Fruit fly (Drosophila melanogaster) whole organism: ENCODE measurements around the gene CG1316.

ENCODE experiments used
- CG8478 ChIP-seq: fragments of >200 bp; optimal IDR thresholded peaks from 2 replicates; lab custom pipeline; 2018; ENCODE audit warnings: inconsistent platforms
- Dll ChIP-seq: fragments of >200 bp; optimal IDR thresholded peaks from 2 replicates; lab custom pipeline; 2017
- pan ChIP-seq: fragments of >200 bp; optimal IDR thresholded peaks from 2 replicates; lab custom pipeline; 2017
- psq ChIP-seq: fragments of >200 bp; optimal IDR thresholded peaks from 2 replicates; lab custom pipeline; 2017
- usp ChIP-seq: fragments of >200 bp; optimal IDR thresholded peaks from 2 replicates; lab custom pipeline; 2017; ENCODE audit warnings: missing biosample characterization, missing genetic modification characterization, mixed read lengths

DNA sequence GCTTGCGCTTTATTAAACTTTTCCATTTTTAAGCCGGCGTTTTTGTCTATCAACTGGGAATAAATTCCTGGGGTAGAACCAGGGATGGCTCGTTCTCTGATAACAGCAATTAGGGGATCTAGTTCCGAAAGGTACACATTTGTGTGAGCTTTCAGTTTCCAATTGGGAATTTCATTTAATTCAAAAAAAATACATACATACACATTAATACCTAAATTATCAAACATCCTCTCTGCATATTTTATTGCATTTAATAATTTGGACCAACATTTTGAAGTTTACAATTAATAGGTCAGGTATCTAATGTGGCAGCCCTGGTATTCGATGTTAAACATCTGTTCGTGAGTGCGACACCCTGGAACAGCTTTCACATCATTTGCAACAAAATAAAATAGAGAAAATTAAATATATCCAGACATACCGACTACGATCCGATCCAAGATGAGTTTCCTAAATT, 24.5 kb upstream of the CG1316 start, which contains the start of the genes CG15011 and CG1309:
- no peak for TF ChIP-seq CG8478 (lab: Kevin White, UChicago)
- no peak for TF ChIP-seq pan (lab: Kevin White, UChicago)
- no peak for TF ChIP-seq usp (GFP tag; lab: Kevin White, UChicago)
- no peak for TF ChIP-seq psq (lab: Kevin White, UChicago)
- no peak for TF ChIP-seq Dll (lab: Kevin White, UChicago)
